Fruit fly (Drosophila melanogaster) whole organism, embryonic: ENCODE results near the gene woc.
A peak's percentile ranks its signal among the peaks of the same experiment; 100 is the strongest.

Source experiments
- CG18619 ChIP-seq: fragments of 200-800 bp; sonication (Bioruptor generic); optimal IDR thresholded peaks from 3 replicates; lab custom pipeline; 2017; ENCODE audit warnings: missing biosample characterization, mild to moderate bottlenecking, missing genetic modification characterization
- CG9727 ChIP-seq: fragments of 200-800 bp; sonication (Bioruptor generic); optimal IDR thresholded peaks from 3 replicates; lab custom pipeline; 2017; ENCODE audit warnings: missing biosample characterization, mild to moderate bottlenecking, missing genetic modification characterization
- Ets97D ChIP-seq: fragments of 200-800 bp; sonication (Bioruptor generic); optimal IDR thresholded peaks from 3 replicates; lab custom pipeline; 2016; ENCODE audit warnings: missing biosample characterization, missing genetic modification characterization
- Hr78 ChIP-seq, 2 experiments: fragments of 200-800 bp in 1 of 2; fragments of >200 bp in 1 of 2; sonication (Bioruptor generic) in 1 of 2; optimal IDR thresholded peaks; 2 replicates each; lab custom pipeline; 2017 to 2019; ENCODE audit warnings: missing biosample characterization in 2 of 2, missing genetic modification characterization in 2 of 2, mild to moderate bottlenecking in 1 of 2, moderate library complexity in 1 of 2
- Mrtf ChIP-seq: fragments of 200-800 bp; sonication (Bioruptor generic); IDR thresholded peaks from 3 replicates; pipeline ENCODE4 v1.3.6; 2022; ENCODE audit warnings: missing biosample characterization, missing genetic modification characterization
- fd102C ChIP-seq: fragments of 200-800 bp; sonication (Bioruptor generic); optimal IDR thresholded peaks from 2 replicates; lab custom pipeline; 2018; ENCODE audit warnings: missing biosample characterization, mild to moderate bottlenecking, missing genetic modification characterization, moderate library complexity
- inv ChIP-seq: fragments of 200-800 bp; sonication (Bioruptor generic); IDR thresholded peaks from 2 replicates; pipeline ENCODE4 v1.3.6; 2022; ENCODE audit warnings: missing biosample characterization, missing genetic modification characterization; ENCODE audit not compliant: partially characterized antibody
- sd ChIP-seq: fragments of 200-800 bp; sonication (Bioruptor generic); optimal IDR thresholded peaks from 3 replicates; lab custom pipeline; 2018; ENCODE audit warnings: missing biosample characterization, mild to moderate bottlenecking, missing genetic modification characterization, moderate library complexity
- sens-2 ChIP-seq: fragments of 200-800 bp; sonication (Bioruptor generic); IDR thresholded peaks from 2 replicates; pipeline ENCODE4 v1.3.6; 2022; ENCODE audit warnings: missing biosample characterization, missing genetic modification characterization
- slp2 ChIP-seq: fragments of 200-800 bp; sonication (Bioruptor generic); optimal IDR thresholded peaks from 2 replicates; lab custom pipeline; 2016; ENCODE audit warnings: missing biosample characterization, missing genetic modification characterization

DNA sequence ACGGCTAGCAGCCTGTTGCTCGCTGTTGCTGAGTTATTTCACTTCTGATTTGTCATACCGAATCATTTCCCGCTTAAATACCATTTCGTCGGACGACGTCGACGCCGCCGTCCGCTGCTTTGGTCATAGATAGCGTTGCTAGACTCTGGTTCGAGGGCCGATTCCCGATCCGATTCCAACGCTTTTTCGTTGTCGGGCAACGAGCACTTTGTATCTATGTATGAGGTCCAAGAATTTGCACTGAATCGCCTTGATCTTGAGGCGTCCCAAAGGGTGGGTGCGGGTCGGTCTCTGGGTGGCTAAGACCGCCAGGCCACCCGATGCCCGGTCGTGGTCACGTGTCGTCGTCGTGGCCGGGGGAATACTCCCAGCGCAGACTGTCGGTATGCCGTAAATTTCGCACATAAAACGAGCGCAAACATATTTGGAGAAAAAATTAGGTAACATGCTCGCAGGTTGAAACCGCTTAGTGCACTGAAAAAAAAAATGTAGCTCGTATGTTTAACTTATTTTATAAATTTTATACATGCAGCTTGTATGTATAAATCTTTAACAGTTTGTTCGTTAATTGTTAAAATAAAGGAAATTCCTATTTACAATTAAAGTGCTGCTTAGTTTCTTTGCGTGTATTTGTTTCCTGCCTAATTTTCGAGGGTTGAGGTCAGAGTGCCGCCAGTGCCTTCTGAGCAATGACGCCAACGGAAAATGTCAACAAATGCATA lies 28.5 kb upstream of the woc start, which contains the start of gene CG3348:
- TF ChIP-seq CG18619 (GFP tag; lab: Kevin White, UChicago) (peak; percentile 71), Ets97D (GFP tag; lab: Kevin White, UChicago) (peak; percentile 6), sd (tag; lab: Kevin White, UChicago) (peak; percentile 50), inv (GFP tag; lab: Robert Waterston, UW) (no peak), CG9727 (GFP tag; lab: Kevin White, UChicago) (peak; percentile 84), Hr78 (GFP tag; optimal IDR thresholded peaks at IDR 0.05; lab: Kevin White, UChicago) (peak in 1 of 2 experiments; percentile 12), sens-2 (peak; percentile 15; the same call in 1 of the 2 replicates), Mrtf (GFP tag; lab: Robert Waterston, UW) (peak; percentile 58; the same call in 1 of the 3 replicates), slp2 (GFP tag; lab: Kevin White, UChicago) (peak; percentile 12), fd102C (GFP tag; lab: Kevin White, UChicago) (no peak)
